Worm (Caenorhabditis elegans): ENCODE data around the gene C50E3.13.
A peak's percentile ranks its signal among the peaks of the same experiment; 100 is the strongest.

The C50E3.13 gene

ce11 chrV:7590454-7590853, 33.6 kb downstream of the C50E3.13 start, which contains the start of gene C50E3.6:
TSS of gene C50E3.6 (minus strand) at chrV:7590554.
- no peak for TF ChIP-seq W03F9.2 (tag; optimal IDR thresholded peaks at IDR 0.05)
- TF ChIP-seq him-1 (tag; optimal IDR thresholded peaks at IDR 0.05), result no peak
- no peak for TF ChIP-seq dao-5 (tag; optimal IDR thresholded peaks at IDR 0.05)

- TF ChIP-seq W03F9.2 (tag; optimal IDR thresholded peaks at IDR 0.05), result peak; percentile 64
- TF ChIP-seq dao-5 (tag; optimal IDR thresholded peaks at IDR 0.05), result no peak
Observed at ce11 chrV:7587637-7588036, 36.4 kb downstream of the C50E3.13 start, which contains the start of the genes F19F10.11 and C50E3.5. TSS of gene F19F10.11 (minus strand) at chrV:7587704. TSS of gene C50E3.5 (plus strand) at chrV:7587996.

ce11 chrV:7580378-7580777, 43.7 kb downstream of the C50E3.13 start, which contains the start of gene ets-6:
TSS of gene ets-6 (minus strand) at chrV:7580546.
- TF ChIP-seq W03F9.2 (tag; optimal IDR thresholded peaks at IDR 0.05) (peak; percentile 28), dao-5 (tag; optimal IDR thresholded peaks at IDR 0.05) (no peak), him-1 (tag; optimal IDR thresholded peaks at IDR 0.05) (no peak)

ce11 chrV:7575563-7575962, 48.5 kb downstream of the C50E3.13 start, which contains the start of the genes snu-66 and ints-9:
TSS of gene snu-66 (minus strand) at chrV:7575670.
TSS of gene ints-9 (plus strand) at chrV:7575802.
- TF ChIP-seq him-1 (tag; optimal IDR thresholded peaks at IDR 0.05) (no peak), dao-5 (tag; optimal IDR thresholded peaks at IDR 0.05) (no peak), W03F9.2 (tag; optimal IDR thresholded peaks at IDR 0.05) (no peak)
